Fruit fly (Drosophila melanogaster): Measurements from ENCODE around the gene CG32262.

CG32262 gene

dm6 chr3L:3791043-3791682 lies 18.8 kb downstream of the CG32262 start (continued):
- TF ChIP-seq CG16813 (GFP tag; IDR thresholded peaks at IDR 0.05; ENCODE audit: partially characterized antibody) (no peak), CG15073 (GFP tag; optimal IDR thresholded peaks at IDR 0.05) (no peak), zfh1 (GFP tag; IDR thresholded peaks at IDR 0.05) (peak; percentile 54; the same call in 1 of the 3 replicates), ara (GFP tag; IDR thresholded peaks at IDR 0.05) (0 out of 2 replicates have a peak, but pooled peaks have one; percentile 7), PHDP (tag; optimal IDR thresholded peaks at IDR 0.05) (no peak)

DNA sequence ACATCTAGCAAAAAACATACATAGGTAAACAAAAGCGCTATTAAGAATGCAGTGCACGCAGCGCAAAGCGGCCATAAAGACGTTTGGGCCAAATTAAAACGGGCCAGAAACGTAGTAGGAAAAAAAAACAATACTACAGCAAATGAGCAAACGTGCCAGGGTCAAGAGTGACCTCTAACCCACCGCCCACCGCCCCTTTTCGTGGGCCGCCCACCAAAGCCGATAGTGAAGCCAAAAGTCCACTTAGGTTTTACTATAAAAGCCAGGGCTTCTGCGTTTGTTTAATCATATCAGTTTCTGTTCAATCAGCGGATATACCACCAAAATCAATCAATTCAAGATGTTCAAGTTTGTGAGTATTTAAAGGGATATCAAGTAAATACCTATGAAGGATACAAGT lies 19.5 kb downstream of the CG32262 start, which contains the start of gene CG32266:
Gene CG32266 (plus strand): TSS at position 301 of the 400 bp plus-strand sequence.
- TF ChIP-seq CG8765 (GFP tag; IDR thresholded peaks at IDR 0.05) (no peak), Hr78 (GFP tag; optimal IDR thresholded peaks at IDR 0.05) (peak in 1 of 2 experiments; percentile 69)

DNA sequence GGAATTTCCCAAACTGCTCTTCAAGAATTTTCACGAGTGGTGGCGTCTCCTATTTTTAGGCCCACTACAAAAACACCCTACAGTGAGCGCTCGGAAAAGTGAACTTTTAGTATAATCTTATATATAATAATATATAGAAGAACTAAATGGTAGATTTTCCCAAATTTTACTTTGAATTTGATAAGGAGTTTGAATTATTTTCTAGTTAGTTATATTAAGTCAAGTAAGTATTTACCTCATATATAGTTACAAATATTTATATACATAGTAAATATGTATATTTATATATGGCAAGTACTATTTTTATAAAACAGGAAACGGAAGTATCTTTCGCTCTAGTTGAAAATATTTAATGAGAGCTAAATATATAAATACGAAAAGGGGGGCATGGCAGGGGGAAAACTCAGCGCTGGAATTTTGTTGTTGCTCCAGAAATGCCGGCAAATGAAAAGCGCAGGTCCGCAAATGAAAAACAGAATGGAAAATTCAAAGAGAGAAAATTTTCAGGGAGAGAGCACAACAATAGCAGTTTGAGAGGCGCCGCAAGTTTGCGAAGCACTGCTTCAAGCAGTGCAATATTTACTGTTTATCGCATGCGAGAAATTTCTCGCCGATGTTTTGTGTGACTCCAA lies 21.1 kb downstream of the CG32262 start:
- TF ChIP-seq CG6254 (GFP tag; optimal IDR thresholded peaks at IDR 0.05) (peak; percentile 21), sima (GFP tag; optimal IDR thresholded peaks at IDR 0.05) (no peak), CG33213 (GFP tag; optimal IDR thresholded peaks at IDR 0.05) (no peak), ci (GFP tag; IDR thresholded peaks at IDR 0.05) (peak; percentile 69), ro (GFP tag; IDR thresholded peaks at IDR 0.05) (no peak), lmd (GFP tag; IDR thresholded peaks at IDR 0.05) (no peak), abd-A (tag; optimal IDR thresholded peaks at IDR 0.05) (peak; percentile 4), gce (GFP tag; IDR thresholded peaks at IDR 0.05) (no peak), CG11723 (GFP tag; optimal IDR thresholded peaks at IDR 0.05) (no peak), bab2 (GFP tag; optimal IDR thresholded peaks at IDR 0.05) (no peak), CG7987 (GFP tag; optimal IDR thresholded peaks at IDR 0.05) (no peak), CG12659 (GFP tag; optimal IDR thresholded peaks at IDR 0.05) (peak; percentile 9), CG8478 (optimal IDR thresholded peaks at IDR 0.05) (no peak), CG4854 (GFP tag; optimal IDR thresholded peaks at IDR 0.05) (no peak), CG10267 (tag; optimal IDR thresholded peaks at IDR 0.05) (peak; percentile 52), ewg (GFP tag; optimal IDR thresholded peaks at IDR 0.05) (peak; percentile 92), PHDP (tag; optimal IDR thresholded peaks at IDR 0.05) (peak; percentile 55), Rx (GFP tag; IDR thresholded peaks at IDR 0.05) (peak; percentile 12; the same call in 1 of the 2 replicates), crp (GFP tag; optimal IDR thresholded peaks at IDR 0.05) (no peak), jigr1 (GFP tag; IDR thresholded peaks at IDR 0.05) (no peak), kni (GFP tag; optimal IDR thresholded peaks at IDR 0.05) (no peak), wor (GFP tag; IDR thresholded peaks at IDR 0.05) (no peak), tio (GFP tag; optimal IDR thresholded peaks at IDR 0.05) (no peak), CG12769 (tag; optimal IDR thresholded peaks at IDR 0.05) (peak; percentile 49), insv (GFP tag; optimal IDR thresholded peaks at IDR 0.05) (no peak), sens-2 (GFP tag; IDR thresholded peaks at IDR 0.05) (no peak), CG11085 (GFP tag; IDR thresholded peaks at IDR 0.05) (no peak), CG11504 (tag; optimal IDR thresholded peaks at IDR 0.05) (peak; percentile 52), Dfd (GFP tag; optimal IDR thresholded peaks at IDR 0.05) (no peak), CG7745 (tag; optimal IDR thresholded peaks at IDR 0.05) (no peak), sim (GFP tag; IDR thresholded peaks at IDR 0.05) (no peak), Blimp-1 (GFP tag; optimal IDR thresholded peaks at IDR 0.05) (peak; percentile 51), gsb (GFP tag; IDR thresholded peaks at IDR 0.05) (no peak), fd102C (GFP tag; optimal IDR thresholded peaks at IDR 0.05) (no peak), tx (GFP tag; optimal IDR thresholded peaks at IDR 0.05) (no peak), CG1647 (GFP tag; optimal IDR thresholded peaks at IDR 0.05) (no peak), zf30C (GFP tag; optimal IDR thresholded peaks at IDR 0.05) (peak; percentile 60), Fer2 (tag; optimal IDR thresholded peaks at IDR 0.05) (no peak), CG10462 (GFP tag; optimal IDR thresholded peaks at IDR 0.05) (no peak)
